Worm (Caenorhabditis elegans) whole organism, mixed stage, embryonic: ENCODE data around the gene zip-12.

Source experiments
- ces-1 ChIP-seq: fragments of 150-350 bp; optimal IDR thresholded peaks from 2 replicates; lab custom pipeline; 2014; ENCODE audit warnings: missing biosample characterization, missing genetic modification reagents, missing genetic modification characterization
- lin-13 ChIP-seq: fragments of 150-350 bp; optimal IDR thresholded peaks from 2 replicates; lab custom pipeline; 2014; ENCODE audit warnings: missing biosample characterization, missing genetic modification characterization
- lin-32 ChIP-seq: fragments of 200-800 bp; sonication (Bioruptor generic); optimal IDR thresholded peaks from 2 replicates; lab custom pipeline; 2018; ENCODE audit warnings: mild to moderate bottlenecking, missing genetic modification characterization, missing compliant biosample characterization
- mab-5 ChIP-seq: fragments of 150-350 bp; optimal IDR thresholded peaks from 2 replicates; lab custom pipeline; 2014; ENCODE audit warnings: missing biosample characterization, missing genetic modification characterization
- mls-2 ChIP-seq: sonication (generic microtip); optimal IDR thresholded peaks from 2 replicates; lab custom pipeline; 2016; ENCODE audit warnings: mild to moderate bottlenecking, missing genetic modification characterization, moderate library complexity, missing compliant biosample characterization
- nhr-237 ChIP-seq: fragments of 150-350 bp; optimal IDR thresholded peaks from 2 replicates; lab custom pipeline; 2014; ENCODE audit warnings: missing biosample characterization, missing genetic modification characterization
- pha-4 ChIP-seq: fragments of 150-350 bp; optimal IDR thresholded peaks from 2 replicates; lab custom pipeline; 2018; ENCODE audit warnings: missing biosample characterization, missing genetic modification reagents, missing genetic modification characterization
- sptf-1 ChIP-seq: sonication (generic microtip); optimal IDR thresholded peaks from 2 replicates; lab custom pipeline; 2017; ENCODE audit warnings: mild to moderate bottlenecking, missing genetic modification characterization, moderate library complexity, missing compliant biosample characterization
- unc-39 ChIP-seq: fragments of 150-350 bp; optimal IDR thresholded peaks from 2 replicates; lab custom pipeline; 2014; ENCODE audit warnings: missing biosample characterization, missing genetic modification characterization
- unc-62 ChIP-seq: fragments of 150-350 bp; optimal IDR thresholded peaks from 2 replicates; lab custom pipeline; 2014; ENCODE audit warnings: missing biosample characterization, missing genetic modification reagents, missing genetic modification characterization
- ztf-11 ChIP-seq: fragments of 150-350 bp; optimal IDR thresholded peaks from 2 replicates; lab custom pipeline; 2014; ENCODE audit warnings: missing biosample characterization, missing genetic modification characterization

- TF ChIP-seq lin-13: no peak
- no peak for TF ChIP-seq nhr-237 (tag; lab: Kevin White, UChicago)
- TF ChIP-seq lin-32 (GFP tag; lab: Kevin White, UChicago): no peak
- TF ChIP-seq ztf-11: no peak
- TF ChIP-seq pha-4 (tag; lab: Kevin White, UChicago): no peak
- no peak for TF ChIP-seq unc-39 (tag; lab: Kevin White, UChicago)
- no peak for TF ChIP-seq mls-2 (tag; lab: Kevin White, UChicago)
- TF ChIP-seq sptf-1 (tag; lab: Kevin White, UChicago): no peak
- no peak for TF ChIP-seq ces-1 (GFP tag; lab: Kevin White, UChicago)
- no peak for TF ChIP-seq unc-62
- TF ChIP-seq mab-5 (tag; lab: Kevin White, UChicago): no peak
Observed at ce11 chrIII:12304805-12305377, 22.8 kb upstream of the zip-12 start.
